Worm (Caenorhabditis elegans) whole organism, L4 larva: ENCODE results near the gene skr-3.
A peak's percentile ranks its signal among the peaks of the same experiment; 100 is the strongest.

ENCODE experiments used
- F37D6.2 ChIP-seq: sonication (generic microtip); optimal IDR thresholded peaks from 2 replicates; lab custom pipeline; 2016; ENCODE audit warnings: mild to moderate bottlenecking, missing genetic modification characterization, missing compliant biosample characterization
- T26A8.4 ChIP-seq: fragments of 200-800 bp; sonication (Bioruptor generic); IDR thresholded peaks from 2 replicates; pipeline ENCODE4 v1.3.6; 2022; ENCODE audit warnings: missing genetic modification characterization, missing compliant biosample characterization
- Y48G9A.11 ChIP-seq: fragments of 200-800 bp; sonication (Bioruptor generic); IDR thresholded peaks from 2 replicates; pipeline ENCODE4 v1.3.6; 2022; ENCODE audit warnings: missing genetic modification reagents, missing genetic modification characterization, missing compliant biosample characterization
- Y75B8A.6 ChIP-seq: fragments of 200-800 bp; sonication (Bioruptor generic); IDR thresholded peaks from 2 replicates; pipeline ENCODE4 v1.3.6; 2022; ENCODE audit warnings: missing genetic modification reagents, missing genetic modification characterization, missing compliant biosample characterization
- aha-1 ChIP-seq: fragments of 150-350 bp; peaks from one replicate; lab custom pipeline; 2014; ENCODE audit warnings: missing biosample characterization, missing genetic modification characterization
- ama-1 ChIP-seq: fragments of 150-350 bp; optimal IDR thresholded peaks from 2 replicates; lab custom pipeline; 2014; ENCODE audit warnings: inconsistent platforms, mixed read lengths
- attf-4 ChIP-seq: sonication (generic microtip); optimal IDR thresholded peaks from 3 replicates; lab custom pipeline; 2017; ENCODE audit warnings: missing biosample characterization, missing genetic modification characterization
- ceh-44 ChIP-seq: fragments of 200-800 bp; sonication (Bioruptor generic); IDR thresholded peaks from 2 replicates; pipeline ENCODE4 v1.3.6; 2022; ENCODE audit warnings: missing genetic modification reagents, missing genetic modification characterization, missing compliant biosample characterization
- ctbp-1 ChIP-seq: fragments of 200-800 bp; sonication (Bioruptor generic); IDR thresholded peaks from 2 replicates; pipeline ENCODE4 v1.3.6; 2022; ENCODE audit warnings: missing genetic modification reagents, missing genetic modification characterization, missing compliant biosample characterization
- daf-16 ChIP-seq, 3 experiments: sonication (generic microtip); optimal IDR thresholded peaks; 2 replicates each; lab custom pipeline; 2016 to 2017; ENCODE audit warnings: missing genetic modification characterization in 3 of 3, missing genetic modification reagents in 3 of 3, mild to moderate bottlenecking in 2 of 3, missing compliant biosample characterization in 2 of 3, missing biosample characterization in 1 of 3, moderate library complexity in 1 of 3
- daf-19 ChIP-seq: fragments of 200-800 bp; sonication (Bioruptor generic); conservative IDR thresholded peaks from 2 replicates; pipeline ENCODE4 v1.3.6; 2022; ENCODE audit warnings: missing genetic modification characterization, missing compliant biosample characterization
- duxl-1 ChIP-seq: sonication (generic microtip); optimal IDR thresholded peaks from 2 replicates; lab custom pipeline; 2016; ENCODE audit warnings: mild to moderate bottlenecking, missing genetic modification characterization, moderate library complexity, missing compliant biosample characterization; ENCODE audit not compliant: poor library complexity
- egl-27 ChIP-seq: sonication (generic microtip); optimal IDR thresholded peaks from 3 replicates; lab custom pipeline; 2017; ENCODE audit warnings: missing biosample characterization, missing genetic modification reagents, missing genetic modification characterization
- fkh-10 ChIP-seq: fragments of 150-350 bp; optimal IDR thresholded peaks from 2 replicates; lab custom pipeline; 2014; ENCODE audit warnings: missing biosample characterization, missing genetic modification reagents, missing genetic modification characterization
- fos-1 ChIP-seq: fragments of 150-350 bp; optimal IDR thresholded peaks from 2 replicates; lab custom pipeline; 2014; ENCODE audit warnings: missing biosample characterization, missing genetic modification characterization
- gei-8 ChIP-seq: fragments of 200-800 bp; sonication (Bioruptor generic); optimal IDR thresholded peaks from 2 replicates; lab custom pipeline; 2018; ENCODE audit warnings: mild to moderate bottlenecking, missing genetic modification characterization, missing compliant biosample characterization
- hlh-30 ChIP-seq: sonication (generic microtip); optimal IDR thresholded peaks from 2 replicates; lab custom pipeline; 2017; ENCODE audit warnings: antibody characterized with exemption, mild to moderate bottlenecking, missing genetic modification characterization, missing compliant biosample characterization; ENCODE audit not compliant: insufficient read depth
- lim-7 ChIP-seq: fragments of 200-800 bp; sonication (Bioruptor generic); IDR thresholded peaks from 2 replicates; pipeline ENCODE4 v1.3.6; 2022; ENCODE audit warnings: missing genetic modification characterization, missing compliant biosample characterization
- lin-13 ChIP-seq: fragments of 150-350 bp; optimal IDR thresholded peaks from 2 replicates; lab custom pipeline; 2014; ENCODE audit warnings: missing biosample characterization, missing genetic modification reagents, missing genetic modification characterization
- lin-15B ChIP-seq: fragments of 150-350 bp; sonication (generic microtip); optimal IDR thresholded peaks from 3 replicates; lab custom pipeline; 2014; ENCODE audit warnings: missing biosample characterization, missing genetic modification characterization
- lin-38 ChIP-seq: fragments of 200-800 bp; sonication (Bioruptor generic); IDR thresholded peaks from 2 replicates; pipeline ENCODE4 v1.3.6; 2022; ENCODE audit warnings: missing genetic modification reagents, missing genetic modification characterization, missing compliant biosample characterization
- mdl-1 ChIP-seq, 2 experiments: fragments of 150-350 bp in 1 of 2; sonication (generic microtip) in 1 of 2; optimal IDR thresholded peaks; 2 replicates each; lab custom pipeline; 2014 to 2017; ENCODE audit warnings: missing biosample characterization in 2 of 2, missing genetic modification characterization in 2 of 2
- mdt-29 ChIP-seq: fragments of 200-800 bp; sonication (Bioruptor generic); IDR thresholded peaks from 2 replicates; pipeline ENCODE4 v1.3.6; 2022; ENCODE audit warnings: missing genetic modification reagents, missing genetic modification characterization, missing compliant biosample characterization
- mes-2 ChIP-seq: sonication (generic microtip); optimal IDR thresholded peaks from 2 replicates; lab custom pipeline; 2016; ENCODE audit warnings: missing genotype, mild to moderate bottlenecking, missing genetic modification characterization, missing compliant biosample characterization; ENCODE audit not compliant: poor library complexity, severe bottlenecking
- mxl-2 ChIP-seq: fragments of 200-800 bp; sonication (Bioruptor generic); conservative IDR thresholded peaks from 2 replicates; pipeline ENCODE4 v1.3.6; 2022; ENCODE audit warnings: missing genetic modification reagents, missing genetic modification characterization, missing compliant biosample characterization
- nhr-111 ChIP-seq: fragments of 200-800 bp; sonication (Bioruptor generic); optimal IDR thresholded peaks from 2 replicates; lab custom pipeline; 2018; ENCODE audit warnings: mild to moderate bottlenecking, missing genetic modification characterization, missing compliant biosample characterization
- nhr-28 ChIP-seq: fragments of 150-350 bp; optimal IDR thresholded peaks from 2 replicates; lab custom pipeline; 2014; ENCODE audit warnings: missing biosample characterization, missing genetic modification characterization
- nhr-41 ChIP-seq: fragments of 200-800 bp; sonication (Bioruptor generic); IDR thresholded peaks from 2 replicates; pipeline ENCODE4 v1.3.6; 2022; ENCODE audit warnings: missing genetic modification reagents, missing genetic modification characterization, missing compliant biosample characterization
- nhr-48 ChIP-seq: sonication (generic microtip); optimal IDR thresholded peaks from 2 replicates; lab custom pipeline; 2016; ENCODE audit warnings: mild to moderate bottlenecking, missing genetic modification characterization, missing compliant biosample characterization
- php-3 ChIP-seq: fragments of 200-800 bp; sonication (Bioruptor generic); IDR thresholded peaks from 2 replicates; pipeline ENCODE4 v1.3.6; 2022; ENCODE audit warnings: missing genetic modification reagents, missing genetic modification characterization, missing compliant biosample characterization
- saeg-2 ChIP-seq: fragments of 200-800 bp; sonication (Bioruptor generic); IDR thresholded peaks from 2 replicates; pipeline ENCODE4 v1.3.6; 2022; ENCODE audit warnings: missing genetic modification reagents, missing genetic modification characterization, missing compliant biosample characterization
- set-16 ChIP-seq: fragments of 200-800 bp; sonication (Bioruptor generic); IDR thresholded peaks from 2 replicates; pipeline ENCODE4 v1.3.6; 2022; ENCODE audit warnings: missing genetic modification reagents, missing genetic modification characterization, missing compliant biosample characterization
- skn-1 ChIP-seq: fragments of 150-350 bp; optimal IDR thresholded peaks from 2 replicates; lab custom pipeline; 2014; ENCODE audit warnings: missing biosample characterization, missing genetic modification characterization
- vab-7 ChIP-seq: fragments of 200-800 bp; sonication (Bioruptor generic); IDR thresholded peaks from 2 replicates; pipeline ENCODE4 v1.3.6; 2022; ENCODE audit warnings: missing genetic modification reagents, missing genetic modification characterization, missing compliant biosample characterization
- zip-11 ChIP-seq: fragments of 200-800 bp; sonication (Bioruptor generic); IDR thresholded peaks from 2 replicates; pipeline ENCODE4 v1.3.6; 2022; ENCODE audit warnings: missing genetic modification characterization, missing compliant biosample characterization
- zip-2 ChIP-seq: fragments of 150-350 bp; optimal IDR thresholded peaks from 2 replicates; lab custom pipeline; 2014; ENCODE audit warnings: missing biosample characterization, missing genetic modification characterization
- ztf-11 ChIP-seq: fragments of 150-350 bp; optimal IDR thresholded peaks from 2 replicates; lab custom pipeline; 2014; ENCODE audit warnings: missing biosample characterization, missing genetic modification characterization

Gene skr-3

DNA sequence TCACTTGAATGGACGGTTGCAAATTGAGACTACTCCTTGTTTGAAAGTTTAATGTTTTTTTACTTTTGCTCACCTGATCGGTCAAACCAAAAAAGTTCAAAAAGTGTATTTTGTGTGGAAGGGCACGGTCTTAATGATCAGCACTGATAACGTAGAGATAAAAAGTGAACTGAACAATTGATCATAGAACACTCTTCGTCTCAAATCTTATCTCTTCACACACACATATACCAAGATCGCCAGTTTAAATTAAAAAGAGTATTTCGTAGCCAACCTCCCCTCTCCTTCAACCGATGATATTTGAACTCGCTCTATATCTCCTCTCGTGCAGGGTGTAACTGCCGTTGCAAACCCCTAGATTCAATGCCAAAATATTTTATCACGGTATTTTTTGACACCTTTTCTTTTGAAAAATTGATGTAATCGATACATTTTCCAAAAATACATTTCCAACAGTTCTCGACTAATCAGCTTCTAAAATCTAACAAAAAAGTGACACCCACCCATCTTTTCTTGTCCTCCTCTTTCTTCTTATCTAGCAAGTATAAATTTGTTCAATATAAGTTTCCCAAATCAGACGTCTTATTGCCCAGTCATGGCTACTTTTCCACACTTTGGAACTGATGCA, 20.7 kb upstream of the skr-3 start, which contains the start of gene cth-1 (continued):
- TF ChIP-seq set-16 (GFP tag; lab: Robert Waterston, UW) (no peak), daf-19 (GFP tag; lab: Robert Waterston, UW) (no peak), Y48G9A.11 (no peak), nhr-41 (no peak), lin-15B (tag; lab: Kevin White, UChicago) (no peak), zip-11 (GFP tag; lab: Robert Waterston, UW) (no peak), lin-38 (no peak), mdt-29 (GFP tag; lab: Robert Waterston, UW) (no peak), saeg-2 (no peak), ztf-11 (no peak), daf-16 (GFP tag; optimal IDR thresholded peaks at IDR 0.05; lab: Kevin White, UChicago) (no peak), daf-16 (tag; optimal IDR thresholded peaks at IDR 0.05; lab: Kevin White, UChicago) (peak; percentile 50)

DNA sequence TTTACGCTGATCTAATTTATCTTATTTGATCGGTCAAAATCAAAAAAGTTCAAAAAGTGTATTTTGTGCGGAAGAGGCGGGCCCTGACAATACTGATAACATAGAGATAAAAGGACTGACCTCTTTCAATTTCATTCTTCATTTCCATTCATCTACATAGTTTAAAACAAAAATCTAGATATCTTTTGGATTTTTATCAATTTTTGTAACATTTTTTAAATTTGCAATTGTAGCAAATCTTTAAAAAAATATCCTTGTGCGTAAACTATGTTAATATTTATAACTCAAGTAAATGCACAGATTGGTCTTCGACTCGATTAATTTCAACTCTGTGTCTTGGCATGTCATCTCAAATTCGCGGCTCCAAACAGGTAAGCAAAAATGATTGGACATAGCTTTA, 17.3 kb upstream of the skr-3 start, which contains the start of gene argk-1:
Gene argk-1, plus strand, starts transcription at position 301 of the 400 bp plus-strand sequence.
- TF ChIP-seq lin-15B (tag; lab: Kevin White, UChicago) = no peak
- no peak for TF ChIP-seq mxl-2 (GFP tag; lab: Robert Waterston, UW)
- no peak for TF ChIP-seq fkh-10 (GFP tag; lab: Kevin White, UChicago)
- TF ChIP-seq nhr-48 (tag; lab: Kevin White, UChicago) = no peak
- no peak for TF ChIP-seq nhr-28 (tag; lab: Kevin White, UChicago)
- TF ChIP-seq php-3 (GFP tag; lab: Robert Waterston, UW) = no peak
- TF ChIP-seq F37D6.2 = no peak
- TF ChIP-seq lin-13 (GFP tag; lab: Kevin White, UChicago) = no peak
- TF ChIP-seq ama-1 (lab: Kevin White, UChicago) = no peak
- TF ChIP-seq mdl-1 (tag; optimal IDR thresholded peaks at IDR 0.05; lab: Kevin White, UChicago) = no peak
- no peak for TF ChIP-seq attf-4
- no peak for TF ChIP-seq Y48G9A.11
- no peak for TF ChIP-seq lim-7
- TF ChIP-seq fos-1 (tag; lab: Kevin White, UChicago) = no peak
- no peak for TF ChIP-seq Y75B8A.6 (GFP tag; lab: Robert Waterston, UW)
- no peak for TF ChIP-seq mes-2 (tag; lab: Kevin White, UChicago)
- TF ChIP-seq, all 104 proteins: peak for 0

DNA sequence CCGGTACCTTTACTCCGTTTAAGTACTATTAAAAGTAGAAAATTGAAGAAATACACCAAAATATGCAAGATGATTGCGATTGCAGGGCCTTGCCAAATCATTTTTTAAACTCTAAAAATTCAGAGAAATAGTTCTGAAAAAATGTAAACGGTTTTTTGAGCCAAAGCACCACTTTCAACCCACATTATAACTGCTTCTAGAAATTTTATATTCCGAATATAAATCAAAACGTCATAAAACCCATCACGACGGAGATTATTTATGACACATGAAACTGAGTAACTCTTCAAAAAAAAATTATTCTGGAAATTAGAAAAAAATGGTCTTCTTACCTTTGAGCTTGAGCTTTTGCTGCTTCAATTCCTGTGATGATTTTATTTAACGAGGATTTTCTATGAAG, 6.6 kb upstream of the skr-3 start, which contains the start of gene srxa-16:
Gene srxa-16, minus strand, starts transcription at position 101 of the 400 bp plus-strand sequence.
- TF ChIP-seq nhr-111 (GFP tag; lab: Kevin White, UChicago) (no peak), set-16 (GFP tag; lab: Robert Waterston, UW) (no peak), lin-13 (GFP tag; lab: Kevin White, UChicago) (no peak), T26A8.4 (no peak), gei-8 (GFP tag; lab: Kevin White, UChicago) (no peak), nhr-28 (tag; lab: Kevin White, UChicago) (no peak), vab-7 (GFP tag; lab: Robert Waterston, UW) (no peak), hlh-30 (tag; lab: Kevin White, UChicago) (no peak), skn-1 (tag; lab: Kevin White, UChicago) (no peak), mdt-29 (GFP tag; lab: Robert Waterston, UW) (no peak), duxl-1 (no peak), ceh-44 (GFP tag; lab: Robert Waterston, UW) (no peak), lin-38 (no peak), Y75B8A.6 (GFP tag; lab: Robert Waterston, UW) (no peak)

DNA sequence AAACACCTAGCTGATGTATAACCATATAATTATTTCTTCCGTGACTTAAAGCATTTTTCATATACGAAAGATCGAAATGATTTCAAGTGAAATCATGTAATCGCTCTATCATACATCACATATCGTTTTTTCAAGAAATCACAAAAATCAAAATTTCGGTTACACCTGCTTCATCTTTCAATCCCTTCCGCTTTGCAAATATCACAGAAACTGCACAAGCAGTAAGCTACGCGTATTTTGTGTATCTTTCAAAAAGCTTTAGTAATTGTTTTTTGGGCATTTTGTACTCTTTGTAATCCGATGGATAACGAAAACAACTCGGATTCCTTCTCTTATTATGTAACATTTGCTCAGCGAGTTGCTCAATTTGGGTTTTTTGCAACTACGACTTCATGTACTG, 5.5 kb upstream of the skr-3 start, which contains the start of gene str-25:
Gene str-25, plus strand, starts transcription at position 301 of the 400 bp plus-strand sequence.
- no peak for TF ChIP-seq zip-2
- no peak for TF ChIP-seq ctbp-1
- no peak for TF ChIP-seq ceh-44 (GFP tag; lab: Robert Waterston, UW)
- TF ChIP-seq vab-7 (GFP tag; lab: Robert Waterston, UW) = no peak
- no peak for TF ChIP-seq set-16 (GFP tag; lab: Robert Waterston, UW)
- no peak for TF ChIP-seq egl-27
- TF ChIP-seq aha-1 = no peak
